Fruit fly (Drosophila melanogaster) whole organism, pupa: ENCODE data around the gene CG14247.

Experiments
- CG10348 ChIP-seq: fragments of 200-800 bp; sonication (Bioruptor generic); IDR thresholded peaks from 2 replicates; pipeline ENCODE4 v1.3.6; 2022; ENCODE audit warnings: missing biosample characterization, missing genetic modification characterization
- CG12605 ChIP-seq: fragments of 200-800 bp; sonication (Bioruptor generic); IDR thresholded peaks from 2 replicates; pipeline ENCODE4 v1.3.6; 2022; ENCODE audit warnings: missing biosample characterization, missing genetic modification characterization
- CG13204 ChIP-seq: fragments of 200-800 bp; sonication (Bioruptor generic); optimal IDR thresholded peaks from 2 replicates; lab custom pipeline; 2018; ENCODE audit warnings: missing biosample characterization, mild to moderate bottlenecking, missing genetic modification characterization, moderate library complexity
- CG14655 ChIP-seq: fragments of 200-800 bp; sonication (Bioruptor generic); optimal IDR thresholded peaks from 3 replicates; lab custom pipeline; 2017; ENCODE audit warnings: mild to moderate bottlenecking, missing biosample characterization, missing genetic modification reagents, missing genetic modification characterization
- CG15710 ChIP-seq: fragments of 200-800 bp; sonication (Bioruptor generic); optimal IDR thresholded peaks from 2 replicates; lab custom pipeline; 2018; ENCODE audit warnings: missing biosample characterization, mild to moderate bottlenecking, missing genetic modification characterization, moderate library complexity
- CG17806 ChIP-seq: fragments of 200-800 bp; sonication (Bioruptor generic); optimal IDR thresholded peaks from 2 replicates; lab custom pipeline; 2018; ENCODE audit warnings: missing biosample characterization, mild to moderate bottlenecking, missing genetic modification characterization, moderate library complexity
- CG32121 ChIP-seq: fragments of 200-800 bp; sonication (Bioruptor generic); IDR thresholded peaks from 2 replicates; pipeline ENCODE4 v1.3.6; 2022; ENCODE audit warnings: missing biosample characterization, missing genetic modification characterization
- CG34367 ChIP-seq: fragments of 200-800 bp; sonication (Bioruptor generic); optimal IDR thresholded peaks from 2 replicates; lab custom pipeline; 2018; ENCODE audit warnings: missing biosample characterization, mild to moderate bottlenecking, missing genetic modification characterization
- CG4496 ChIP-seq: fragments of 200-800 bp; sonication (Bioruptor generic); IDR thresholded peaks from 3 replicates; pipeline ENCODE4 v1.3.6; 2022; ENCODE audit warnings: missing biosample characterization, missing genetic modification characterization
- CG8159 ChIP-seq: fragments of 200-800 bp; sonication (Bioruptor generic); optimal IDR thresholded peaks from 3 replicates; lab custom pipeline; 2018; ENCODE audit warnings: missing biosample characterization, mild to moderate bottlenecking, missing genetic modification characterization, moderate library complexity
- CG8301 ChIP-seq: fragments of 200-800 bp; sonication (Bioruptor generic); optimal IDR thresholded peaks from 2 replicates; lab custom pipeline; 2018; ENCODE audit warnings: missing biosample characterization, mild to moderate bottlenecking, missing genetic modification characterization
- CG9948 ChIP-seq: fragments of 200-800 bp; sonication (Bioruptor generic); optimal IDR thresholded peaks from 2 replicates; lab custom pipeline; 2018; ENCODE audit warnings: missing biosample characterization, mild to moderate bottlenecking, missing genetic modification characterization, moderate library complexity
- D1 ChIP-seq: fragments of 200-800 bp; sonication (Bioruptor generic); optimal IDR thresholded peaks from 2 replicates; lab custom pipeline; 2018; ENCODE audit warnings: missing biosample characterization, mild to moderate bottlenecking, missing genetic modification characterization, moderate library complexity
- EcR ChIP-seq: fragments of 200-800 bp; sonication (Bioruptor generic); optimal IDR thresholded peaks from 3 replicates; lab custom pipeline; 2019; ENCODE audit warnings: missing biosample characterization, missing genetic modification characterization, mild to moderate bottlenecking, moderate library complexity, missing genetic modification reagents
- Ets98B ChIP-seq: fragments of 200-800 bp; sonication (Bioruptor generic); IDR thresholded peaks from 2 replicates; pipeline ENCODE4 v1.3.6; 2022; ENCODE audit warnings: missing biosample characterization, missing genetic modification characterization
- Pif1A ChIP-seq: fragments of 200-800 bp; sonication (Bioruptor generic); optimal IDR thresholded peaks from 3 replicates; lab custom pipeline; 2016; ENCODE audit warnings: missing biosample characterization, missing genetic modification characterization
- Pif1B ChIP-seq: fragments of 200-800 bp; sonication (Bioruptor generic); optimal IDR thresholded peaks from 3 replicates; lab custom pipeline; 2016; ENCODE audit warnings: missing biosample characterization, missing genetic modification characterization
- Snoo ChIP-seq: fragments of 200-800 bp; sonication (Bioruptor generic); optimal IDR thresholded peaks from 3 replicates; lab custom pipeline; 2017; ENCODE audit warnings: missing biosample characterization, mild to moderate bottlenecking, missing genetic modification characterization, inconsistent platforms
- fd96Ca ChIP-seq: fragments of 200-800 bp; sonication (Bioruptor generic); IDR thresholded peaks from 3 replicates; pipeline ENCODE4 v1.3.6; 2022; ENCODE audit warnings: missing biosample characterization, missing genetic modification characterization
- gl ChIP-seq: fragments of 200-800 bp; sonication (Bioruptor generic); optimal IDR thresholded peaks from 2 replicates; lab custom pipeline; 2018; ENCODE audit warnings: missing biosample characterization, mild to moderate bottlenecking, missing genetic modification characterization
- rn ChIP-seq: fragments of 200-800 bp; sonication (Bioruptor generic); IDR thresholded peaks from 2 replicates; pipeline ENCODE4 v1.3.6; 2022; ENCODE audit warnings: missing biosample characterization, missing genetic modification characterization

CG14247 gene

DNA sequence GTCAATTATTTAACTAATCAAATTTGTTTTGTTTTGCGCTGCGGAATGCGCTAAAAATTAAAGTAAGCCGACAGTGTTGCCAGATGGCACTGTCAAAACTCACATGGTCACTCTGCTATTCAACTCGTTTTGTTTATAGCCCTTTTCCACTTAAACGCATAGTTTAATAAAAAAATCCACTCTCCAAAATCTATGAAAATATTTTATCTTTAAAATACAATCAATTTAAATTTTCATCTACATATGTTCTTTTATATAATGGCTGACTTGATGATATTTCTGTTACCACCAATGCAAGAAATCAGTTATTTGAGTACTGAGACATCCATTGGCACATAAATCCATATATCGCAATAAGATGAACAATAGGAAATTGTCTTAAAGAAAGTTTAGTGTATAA lies 20.1 kb upstream of the CG14247 start, which contains the start of gene CG6425:
Gene CG6425, minus strand, starts transcription at position 95 of the 400 bp plus-strand sequence.
- TF ChIP-seq gl (tag; lab: Kevin White, UChicago) (no peak), Snoo (tag; lab: Kevin White, UChicago) (no peak), CG34367 (tag; lab: Kevin White, UChicago) (peak; percentile 13), CG32121 (no peak), Pif1A (GFP tag; lab: Kevin White, UChicago) (no peak), CG12605 (GFP tag; lab: Robert Waterston, UW) (no peak), CG4496 (GFP tag; lab: Robert Waterston, UW) (0 out of 3 replicates have a peak, but pooled peaks have one; percentile 21), CG15710 (peak; percentile 54), rn (GFP tag; lab: Robert Waterston, UW) (no peak), CG8159 (tag; lab: Kevin White, UChicago) (peak; percentile 31), fd96Ca (GFP tag; lab: Robert Waterston, UW) (no peak), CG13204 (GFP tag; lab: Kevin White, UChicago) (no peak), Pif1B (no peak), EcR (GFP tag; lab: Kevin White, UChicago) (no peak), CG17806 (peak; percentile 23), CG9948 (peak; percentile 12), CG8301 (tag; lab: Kevin White, UChicago) (no peak), D1 (tag; lab: Kevin White, UChicago) (no peak), CG14655 (no peak), CG10348 (no peak), Ets98B (GFP tag; lab: Robert Waterston, UW) (no peak)

- TF ChIP-seq CG8301 (tag; lab: Kevin White, UChicago): no peak
- 0 out of 3 replicates have a peak, but pooled peaks have one; percentile 8 for TF ChIP-seq fd96Ca (GFP tag; lab: Robert Waterston, UW)
- TF ChIP-seq, all 21 proteins: peak for 1
Observed at dm6 chr3R:26717864-26718263, 19.5 kb upstream of the CG14247 start, which contains the start of gene Yif1. Gene Yif1, plus strand, starts transcription at chr3R:26717871.

DNA sequence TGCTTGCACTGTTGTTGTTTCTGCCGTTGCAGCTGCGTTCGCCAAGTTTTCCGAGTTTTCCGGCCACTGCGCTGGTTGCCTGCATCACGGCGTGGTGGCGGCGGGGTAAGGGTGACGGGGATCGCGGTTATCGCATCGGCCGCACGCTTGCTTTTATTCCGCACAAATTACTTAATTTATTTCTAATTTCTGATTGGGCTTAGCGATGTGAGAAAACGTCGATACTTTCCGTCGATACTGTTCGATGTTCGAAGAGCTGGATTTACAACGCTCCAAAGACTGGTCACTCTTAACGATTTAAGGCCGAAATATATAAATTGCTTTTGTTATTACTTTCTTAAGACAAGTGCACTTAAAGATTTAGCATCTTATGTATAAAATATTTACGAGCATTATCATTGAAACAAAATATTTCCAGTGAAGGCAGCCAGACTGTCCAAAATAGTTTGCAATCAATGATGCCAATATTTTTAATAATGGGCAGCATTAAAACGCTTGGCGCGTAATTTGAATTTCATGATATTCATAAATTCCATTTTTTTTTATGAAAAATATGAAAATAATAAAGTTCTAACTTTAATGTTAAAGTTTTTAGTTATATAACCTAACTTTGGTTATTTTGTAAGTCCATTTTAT lies 12.3 kb upstream of the CG14247 start, which contains the start of gene CG6420:
Gene CG6420, minus strand, starts transcription at position 240 of the 636 bp plus-strand sequence.
- no peak for TF ChIP-seq fd96Ca (GFP tag; lab: Robert Waterston, UW)
- TF ChIP-seq CG14655: no peak
- no peak for TF ChIP-seq CG17806
- peak; percentile 39; the same call in 1 of the 3 replicates for TF ChIP-seq CG4496 (GFP tag; lab: Robert Waterston, UW)

DNA sequence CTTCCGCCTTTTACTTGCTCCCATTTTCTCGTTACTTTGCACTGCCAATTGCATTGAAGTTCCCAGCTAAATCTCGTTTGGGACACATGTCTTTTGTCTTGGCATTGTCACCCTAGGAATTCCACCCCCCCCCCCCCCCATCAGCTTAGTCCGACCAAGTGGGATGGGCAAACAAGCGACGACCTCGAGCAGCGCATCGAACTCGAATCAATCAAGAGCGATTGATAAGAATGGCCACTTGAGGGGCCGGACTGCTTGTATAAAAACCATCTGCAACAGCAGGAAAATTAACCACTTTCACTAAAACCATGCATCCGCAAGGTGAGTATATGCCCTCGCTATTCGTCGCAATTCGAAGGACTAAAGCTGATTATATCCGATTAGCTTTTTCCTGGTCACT lies 11.6 kb upstream of the CG14247 start, which contains the start of gene CG14244:
Gene CG14244, plus strand, starts transcription at position 301 of the 400 bp plus-strand sequence.
- TF ChIP-seq CG14655: no peak
- TF ChIP-seq rn (GFP tag; lab: Robert Waterston, UW): no peak
- no peak for TF ChIP-seq Snoo (tag; lab: Kevin White, UChicago)
- TF ChIP-seq CG8301 (tag; lab: Kevin White, UChicago): no peak
- no peak for TF ChIP-seq fd96Ca (GFP tag; lab: Robert Waterston, UW)
- TF ChIP-seq CG8159 (tag; lab: Kevin White, UChicago): no peak
- no peak for TF ChIP-seq CG15710
- no peak for TF ChIP-seq CG4496 (GFP tag; lab: Robert Waterston, UW)
- no peak for TF ChIP-seq CG12605 (GFP tag; lab: Robert Waterston, UW)
- no peak for TF ChIP-seq Pif1B
- no peak for TF ChIP-seq CG9948
- no peak for TF ChIP-seq EcR (GFP tag; lab: Kevin White, UChicago)

DNA sequence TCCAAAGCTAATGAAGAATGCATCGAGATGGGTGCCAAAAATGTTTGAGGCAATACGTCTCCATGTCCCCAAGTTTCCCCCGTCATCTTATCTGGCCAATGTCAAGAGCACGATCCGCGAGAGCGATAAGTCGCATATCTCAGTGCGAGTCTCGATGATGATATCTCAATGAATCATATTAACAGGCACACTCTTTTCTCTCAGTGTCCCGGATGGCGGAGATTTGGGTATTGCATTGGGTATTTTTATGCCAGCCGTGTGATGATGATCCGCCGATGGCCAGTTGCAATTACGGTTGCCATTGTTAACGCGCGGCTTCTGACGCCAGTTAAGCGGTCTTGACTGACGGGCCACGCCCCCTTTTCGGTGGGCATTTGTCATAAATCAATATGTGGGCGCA lies 10.4 kb upstream of the CG14247 start, which contains the start of gene CG14246:
Gene CG14246, plus strand, starts transcription at position 301 of the 400 bp plus-strand sequence.
- TF ChIP-seq CG13204 (GFP tag; lab: Kevin White, UChicago) (no peak), CG17806 (no peak), rn (GFP tag; lab: Robert Waterston, UW) (no peak), CG4496 (GFP tag; lab: Robert Waterston, UW) (no peak), CG15710 (no peak), Pif1B (no peak), CG8159 (tag; lab: Kevin White, UChicago) (no peak), CG34367 (tag; lab: Kevin White, UChicago) (no peak), Ets98B (GFP tag; lab: Robert Waterston, UW) (no peak), EcR (GFP tag; lab: Kevin White, UChicago) (no peak), D1 (tag; lab: Kevin White, UChicago) (no peak), Snoo (tag; lab: Kevin White, UChicago) (no peak), CG8301 (tag; lab: Kevin White, UChicago) (no peak)

dm6 chr3R:26728427-26728826 lies 9.0 kb upstream of the CG14247 start, which contains the start of gene CG14245:
Gene CG14245, plus strand, starts transcription at chr3R:26728727.
- TF ChIP-seq CG34367 (tag; lab: Kevin White, UChicago): no peak
- TF ChIP-seq D1 (tag; lab: Kevin White, UChicago): no peak
- TF ChIP-seq EcR (GFP tag; lab: Kevin White, UChicago): no peak
- no peak for TF ChIP-seq rn (GFP tag; lab: Robert Waterston, UW)
- no peak for TF ChIP-seq CG9948
- no peak for TF ChIP-seq CG8301 (tag; lab: Kevin White, UChicago)
- no peak for TF ChIP-seq Pif1A (GFP tag; lab: Kevin White, UChicago)
- no peak for TF ChIP-seq CG32121
- no peak for TF ChIP-seq Pif1B
- no peak for TF ChIP-seq CG4496 (GFP tag; lab: Robert Waterston, UW)
- no peak for TF ChIP-seq CG10348
- no peak for TF ChIP-seq CG17806
- TF ChIP-seq Snoo (tag; lab: Kevin White, UChicago): no peak
- TF ChIP-seq CG8159 (tag; lab: Kevin White, UChicago): no peak
- TF ChIP-seq, all 21 proteins: peak for 0
